ENCODE assay signal across 4 worm cellular contexts in genomic region chrIII:13712854-13713293, ce11.
A peak's percentile ranks its signal among the peaks of the same experiment; 100 is the strongest.
TF ChIP-seq lines count a peak whose summit lies in the region.

No protein-coding gene starts in this region.

TF ChIP-seq in whole organism, L2 larva, 48 proteins besides CTCF, POLR2A, EP300 and RAD21:
- TF ChIP-seq sma-9 (GFP tag; optimal IDR thresholded peaks at IDR 0.05; lab: Kevin White, UChicago) = peak; percentile 87
- no peak for TF ChIP-seq sma-9 (tag; optimal IDR thresholded peaks at IDR 0.05; lab: Kevin White, UChicago)
- TF ChIP-seq ceh-16 (tag; optimal IDR thresholded peaks at IDR 0.05; lab: Kevin White, UChicago) = no peak
- TF ChIP-seq lsy-2 (tag; optimal IDR thresholded peaks at IDR 0.05; lab: Kevin White, UChicago) = peak in 1 of 2 experiments; percentile 67
- TF ChIP-seq elt-3 (tag; optimal IDR thresholded peaks at IDR 0.05; lab: Kevin White, UChicago) = no peak
- TF ChIP-seq alr-1 (tag; optimal IDR thresholded peaks at IDR 0.05; lab: Kevin White, UChicago) = no peak
- peak; percentile 54 for TF ChIP-seq unc-55 (GFP tag; optimal IDR thresholded peaks at IDR 0.05; lab: Kevin White, UChicago)
- TF ChIP-seq fos-1 (tag; optimal IDR thresholded peaks at IDR 0.05; lab: Kevin White, UChicago) = peak; percentile 7
- TF ChIP-seq lin-13 (GFP tag; optimal IDR thresholded peaks at IDR 0.05; lab: Kevin White, UChicago) = peak; percentile 62
- peak; percentile 16 for TF ChIP-seq C34F6.9 (tag; optimal IDR thresholded peaks at IDR 0.05; lab: Kevin White, UChicago)
- TF ChIP-seq lin-39 (tag; optimal IDR thresholded peaks at IDR 0.05; lab: Kevin White, UChicago) = no peak
- TF ChIP-seq lin-11 (tag; optimal IDR thresholded peaks at IDR 0.05; lab: Kevin White, UChicago) = peak; percentile 27
- TF ChIP-seq sem-4 (tag; optimal IDR thresholded peaks at IDR 0.05; lab: Kevin White, UChicago) = peak; percentile 41
- no peak for TF ChIP-seq nhr-11 (tag; optimal IDR thresholded peaks at IDR 0.05; lab: Kevin White, UChicago)
- peak; percentile 99 for TF ChIP-seq F13H6.1 (tag; optimal IDR thresholded peaks at IDR 0.05; lab: Kevin White, UChicago)
- TF ChIP-seq crh-2 (tag; optimal IDR thresholded peaks at IDR 0.05; lab: Kevin White, UChicago) = no peak
- peak in 1 of 2 experiments; percentile 40 for TF ChIP-seq mdl-1 (tag; optimal IDR thresholded peaks at IDR 0.05; lab: Kevin White, UChicago)
- peak; percentile 36 for TF ChIP-seq zag-1 (tag; optimal IDR thresholded peaks at IDR 0.05; lab: Kevin White, UChicago)
- TF ChIP-seq blmp-1 (tag; optimal IDR thresholded peaks at IDR 0.05; lab: Kevin White, UChicago; ENCODE audit: insufficient read depth) = peak; percentile 9
- TF ChIP-seq mab-5 (tag; optimal IDR thresholded peaks at IDR 0.05; lab: Kevin White, UChicago) = peak; percentile 35

TF ChIP-seq in whole organism, L4 larva, 104 proteins besides CTCF, POLR2A, EP300 and RAD21 (continues in another document):
- TF ChIP-seq set-16 (GFP tag; IDR thresholded peaks at IDR 0.05; lab: Robert Waterston, UW) (peak; percentile 45), daf-8 (GFP tag; IDR thresholded peaks at IDR 0.05; lab: Robert Waterston, UW) (no peak), nhr-11 (tag; optimal IDR thresholded peaks at IDR 0.05; lab: Kevin White, UChicago) (peak; percentile 24), daf-19 (GFP tag; conservative IDR thresholded peaks at IDR 0.05; lab: Robert Waterston, UW) (0 out of 2 replicates have a peak, but pooled peaks have one; percentile 12), unc-62 (GFP tag; optimal IDR thresholded peaks at IDR 0.05 in 1 of 2; lab: Kevin White, UChicago) (no peak), unc-62 (tag; optimal IDR thresholded peaks at IDR 0.05; lab: Kevin White, UChicago) (no peak), D1046.2 (GFP tag; IDR thresholded peaks at IDR 0.05; lab: Robert Waterston, UW) (no peak), daf-16 (GFP tag; optimal IDR thresholded peaks at IDR 0.05; lab: Kevin White, UChicago) (no peak), daf-16 (tag; optimal IDR thresholded peaks at IDR 0.05; lab: Kevin White, UChicago) (peak; percentile 18), mep-1 (tag; optimal IDR thresholded peaks at IDR 0.05; lab: Kevin White, UChicago) (peak; percentile 41), T26A8.4 (GFP tag; IDR thresholded peaks at IDR 0.05; lab: Robert Waterston, UW) (peak; percentile 44; the same call in 1 of the 2 replicates), Y75B8A.6 (GFP tag; IDR thresholded peaks at IDR 0.05; lab: Robert Waterston, UW) (no peak), dmd-6 (GFP tag; IDR thresholded peaks at IDR 0.05; lab: Robert Waterston, UW) (peak; percentile 12; the same call in 1 of the 2 replicates), dve-1 (tag; optimal IDR thresholded peaks at IDR 0.05; lab: Kevin White, UChicago; ENCODE audit: insufficient read depth) (peak; percentile 43), mdl-1 (tag; optimal IDR thresholded peaks at IDR 0.05; lab: Kevin White, UChicago) (peak in 1 of 2 experiments; percentile 26), pha-4 (GFP tag; IDR thresholded peaks at IDR 0.05; lab: Robert Waterston, UW) (0 out of 2 replicates have a peak, but pooled peaks have one; percentile 14), pha-4 (tag; optimal IDR thresholded peaks at IDR 0.05; lab: Kevin White, UChicago) (no peak), hmg-1.1 (GFP tag; IDR thresholded peaks at IDR 0.05; lab: Robert Waterston, UW) (peak; percentile 30), aha-1 (tag; lab: Kevin White, UChicago) (peak; percentile 73), R02D3.7 (tag; optimal IDR thresholded peaks at IDR 0.05; lab: Kevin White, UChicago) (no peak), nhr-102 (tag; optimal IDR thresholded peaks at IDR 0.05; lab: Kevin White, UChicago) (peak; percentile 19), rbr-2 (tag; optimal IDR thresholded peaks at IDR 0.05; lab: Kevin White, UChicago) (peak; percentile 39), hlh-11 (tag; optimal IDR thresholded peaks at IDR 0.05; lab: Kevin White, UChicago) (peak; percentile 83), nhr-48 (tag; optimal IDR thresholded peaks at IDR 0.05; lab: Kevin White, UChicago) (peak; percentile 36)

TF ChIP-seq in whole organism, late embryonic, 69 proteins besides CTCF, POLR2A, EP300 and RAD21 (continues in another document):
- TF ChIP-seq hlh-30 (tag; optimal IDR thresholded peaks at IDR 0.05; lab: Kevin White, UChicago; ENCODE audit: insufficient read depth) (peak; percentile 63), unc-55 (GFP tag; optimal IDR thresholded peaks at IDR 0.05; lab: Kevin White, UChicago) (peak; percentile 70), gmeb-2 (tag; optimal IDR thresholded peaks at IDR 0.05; lab: Kevin White, UChicago) (no peak), ztf-16 (tag; optimal IDR thresholded peaks at IDR 0.05; lab: Kevin White, UChicago) (no peak), rnt-1 (tag; optimal IDR thresholded peaks at IDR 0.05; lab: Kevin White, UChicago) (peak; percentile 36), ceh-31 (tag; optimal IDR thresholded peaks at IDR 0.05; lab: Kevin White, UChicago) (peak; percentile 82), ahr-1 (tag; optimal IDR thresholded peaks at IDR 0.05; lab: Kevin White, UChicago) (no peak), ets-4 (tag; optimal IDR thresholded peaks at IDR 0.05; lab: Kevin White, UChicago) (no peak), dve-1 (tag; optimal IDR thresholded peaks at IDR 0.05; lab: Kevin White, UChicago) (peak; percentile 33), C08G9.2 (tag; optimal IDR thresholded peaks at IDR 0.05; lab: Kevin White, UChicago) (peak; percentile 10), Y22D7AL.16 (tag; optimal IDR thresholded peaks at IDR 0.05; lab: Kevin White, UChicago) (no peak), ttx-3 (tag; optimal IDR thresholded peaks at IDR 0.05; lab: Kevin White, UChicago) (no peak), hlh-6 (tag; optimal IDR thresholded peaks at IDR 0.05; lab: Kevin White, UChicago) (peak; percentile 37), tbx-2 (tag; optimal IDR thresholded peaks at IDR 0.05; lab: Kevin White, UChicago) (peak; percentile 61), ceh-2 (tag; optimal IDR thresholded peaks at IDR 0.05; lab: Kevin White, UChicago) (peak; percentile 17), sox-4 (tag; optimal IDR thresholded peaks at IDR 0.05; lab: Kevin White, UChicago) (no peak), pag-3 (tag; optimal IDR thresholded peaks at IDR 0.05; lab: Kevin White, UChicago; ENCODE audit: borderline replicate concordance) (no peak), ceh-14 (tag; optimal IDR thresholded peaks at IDR 0.05; lab: Kevin White, UChicago) (peak; percentile 9), pax-1 (tag; optimal IDR thresholded peaks at IDR 0.05; lab: Kevin White, UChicago) (peak; percentile 36), nfya-1 (tag; optimal IDR thresholded peaks at IDR 0.05; lab: Kevin White, UChicago) (peak; percentile 71), ceh-34 (tag; optimal IDR thresholded peaks at IDR 0.05; lab: Kevin White, UChicago) (peak; percentile 70), ceh-18 (tag; optimal IDR thresholded peaks at IDR 0.05; lab: Kevin White, UChicago) (peak; percentile 50), sdc-2 (tag; optimal IDR thresholded peaks at IDR 0.05; lab: Kevin White, UChicago) (peak; percentile 33), ref-2 (tag; optimal IDR thresholded peaks at IDR 0.05; lab: Kevin White, UChicago) (peak; percentile 44), F13H6.1 (tag; optimal IDR thresholded peaks at IDR 0.05; lab: Kevin White, UChicago) (peak; percentile 98)

TF ChIP-seq in whole organism, mixed stage, embryonic, 35 proteins besides CTCF, POLR2A, EP300 and RAD21:
- no peak for TF ChIP-seq nhr-2 (tag; optimal IDR thresholded peaks at IDR 0.05; lab: Kevin White, UChicago)
- TF ChIP-seq unc-62 (GFP tag; optimal IDR thresholded peaks at IDR 0.05; lab: Kevin White, UChicago) = peak; percentile 53
- TF ChIP-seq drap-1 (GFP tag; optimal IDR thresholded peaks at IDR 0.05; lab: Kevin White, UChicago) = peak; percentile 28
- no peak for TF ChIP-seq mab-5 (tag; optimal IDR thresholded peaks at IDR 0.05; lab: Kevin White, UChicago)
- TF ChIP-seq ztf-11 (tag; optimal IDR thresholded peaks at IDR 0.05; lab: Kevin White, UChicago) = no peak
- TF ChIP-seq sptf-1 (tag; optimal IDR thresholded peaks at IDR 0.05; lab: Kevin White, UChicago) = peak; percentile 60
- TF ChIP-seq ham-2 (GFP tag; optimal IDR thresholded peaks at IDR 0.05; lab: Kevin White, UChicago) = peak; percentile 62
- no peak for TF ChIP-seq nhr-76 (tag; optimal IDR thresholded peaks at IDR 0.05; lab: Kevin White, UChicago)
- TF ChIP-seq ceh-83 (GFP tag; optimal IDR thresholded peaks at IDR 0.05; lab: Kevin White, UChicago) = no peak
- TF ChIP-seq lin-13 (tag; optimal IDR thresholded peaks at IDR 0.05; lab: Kevin White, UChicago) = no peak
- peak; percentile 57 for TF ChIP-seq nhr-237 (tag; optimal IDR thresholded peaks at IDR 0.05; lab: Kevin White, UChicago)
- peak; percentile 53 for TF ChIP-seq cnd-1 (tag; optimal IDR thresholded peaks at IDR 0.05; lab: Kevin White, UChicago)
- peak; percentile 53 for TF ChIP-seq lsy-2 (tag; optimal IDR thresholded peaks at IDR 0.05; lab: Kevin White, UChicago)
- no peak for TF ChIP-seq mep-1 (tag; optimal IDR thresholded peaks at IDR 0.05; lab: Kevin White, UChicago)
- TF ChIP-seq unc-120 (tag; optimal IDR thresholded peaks at IDR 0.05; lab: Kevin White, UChicago; ENCODE audit: poor library complexity, severe bottlenecking) = peak; percentile 5
- peak; percentile 95 for TF ChIP-seq pha-4 (tag; optimal IDR thresholded peaks at IDR 0.05; lab: Kevin White, UChicago)
- TF ChIP-seq bed-3 (GFP tag; optimal IDR thresholded peaks at IDR 0.05; lab: Kevin White, UChicago) = peak; percentile 23
- TF ChIP-seq lin-32 (GFP tag; optimal IDR thresholded peaks at IDR 0.05; lab: Kevin White, UChicago) = no peak
- peak; percentile 29 for TF ChIP-seq sem-2 (GFP tag; optimal IDR thresholded peaks at IDR 0.05; lab: Kevin White, UChicago)
- TF ChIP-seq snpc-4 (tag; optimal IDR thresholded peaks at IDR 0.05; lab: Kevin White, UChicago) = no peak
- TF ChIP-seq ceh-43 (GFP tag; optimal IDR thresholded peaks at IDR 0.05; lab: Kevin White, UChicago) = no peak
- peak; percentile 71 for TF ChIP-seq mls-2 (tag; optimal IDR thresholded peaks at IDR 0.05; lab: Kevin White, UChicago)
- TF ChIP-seq zip-8 (tag; optimal IDR thresholded peaks at IDR 0.05; lab: Kevin White, UChicago) = no peak
- peak; percentile 69 for TF ChIP-seq hlh-1 (tag; optimal IDR thresholded peaks at IDR 0.05; lab: Kevin White, UChicago)
- TF ChIP-seq tbx-8 (GFP tag; optimal IDR thresholded peaks at IDR 0.05; lab: Kevin White, UChicago) = no peak
- peak; percentile 27 for TF ChIP-seq ces-1 (GFP tag; optimal IDR thresholded peaks at IDR 0.05; lab: Kevin White, UChicago)
- TF ChIP-seq ceh-39 (tag; optimal IDR thresholded peaks at IDR 0.05; lab: Kevin White, UChicago) = no peak
